Fruit fly (Drosophila melanogaster) whole organism, embryonic: ENCODE measurements around the gene CG13838.

Source experiments
- CG4617 ChIP-seq: fragments of 200-800 bp; sonication (Bioruptor generic); optimal IDR thresholded peaks from 3 replicates; lab custom pipeline; 2016; ENCODE audit warnings: missing biosample characterization, missing genetic modification characterization, borderline replicate concordance
- hth ChIP-seq: fragments of >200 bp; optimal IDR thresholded peaks from 2 replicates; lab custom pipeline; 2017; ENCODE audit warnings: inconsistent platforms
- sisA ChIP-seq: fragments of 200-800 bp; sonication (Bioruptor generic); IDR thresholded peaks from 2 replicates; pipeline ENCODE4 v1.3.6; 2022; ENCODE audit warnings: missing biosample characterization, missing genetic modification characterization

DNA sequence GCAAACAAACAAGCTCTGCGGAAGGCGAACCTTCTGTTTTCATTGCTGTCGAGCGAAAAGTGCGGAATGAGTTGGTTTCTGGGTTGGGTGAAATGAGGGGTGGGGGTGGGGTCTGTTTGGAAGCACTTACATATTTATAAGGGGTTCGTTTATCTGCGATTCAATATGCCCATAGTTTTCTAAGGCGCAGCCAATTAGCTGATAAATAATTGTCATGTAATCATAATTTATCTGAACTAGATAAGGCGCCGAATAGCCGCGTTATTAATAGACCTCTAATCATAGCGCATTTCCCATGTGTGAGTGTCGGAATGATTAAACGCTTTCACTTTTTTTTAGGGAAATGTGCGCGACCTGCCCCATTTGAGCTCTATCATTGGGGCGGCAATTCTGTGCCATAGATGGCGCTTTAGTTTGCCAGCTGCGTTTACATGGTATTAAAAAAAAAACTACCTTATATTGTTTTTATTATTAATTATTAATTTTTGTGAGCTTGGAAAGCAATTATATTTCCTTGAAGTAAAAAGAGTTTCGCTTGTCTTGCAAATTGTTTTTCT lies 43.3 kb upstream of the CG13838 start:
- TF ChIP-seq CG4617 (GFP tag; lab: Kevin White, UChicago) (no peak), hth (lab: Kevin White, UChicago) (no peak), sisA (no peak)
